Worm (Caenorhabditis elegans) whole organism, early embryonic: ENCODE results near the gene Y49A10A.2.

Source experiments
- aly-1 ChIP-seq: sonication (generic microtip); optimal IDR thresholded peaks from 2 replicates; lab custom pipeline; 2016; ENCODE audit warnings: missing genetic modification characterization, missing compliant biosample characterization
- ama-1 ChIP-seq: fragments of 150-350 bp; optimal IDR thresholded peaks from 2 replicates; lab custom pipeline; 2014
- ceh-13 ChIP-seq: fragments of 200-800 bp; sonication (Bioruptor generic); optimal IDR thresholded peaks from 2 replicates; lab custom pipeline; 2018; ENCODE audit warnings: mild to moderate bottlenecking, missing genetic modification characterization, missing compliant biosample characterization
- ceh-36 ChIP-seq: sonication (generic microtip); optimal IDR thresholded peaks from 2 replicates; lab custom pipeline; 2016; ENCODE audit warnings: missing genetic modification characterization, inconsistent platforms, missing compliant biosample characterization
- ets-7 ChIP-seq: sonication (generic microtip); optimal IDR thresholded peaks from 2 replicates; lab custom pipeline; 2016; ENCODE audit warnings: missing genotype, missing genetic modification characterization, missing compliant biosample characterization
- flt-1 ChIP-seq: fragments of 200-800 bp; sonication (Bioruptor generic); IDR thresholded peaks from 2 replicates; pipeline ENCODE4 v1.3.6; 2022; ENCODE audit warnings: missing genetic modification characterization, missing compliant biosample characterization
- hmbx-1 ChIP-seq: sonication (generic microtip); optimal IDR thresholded peaks from 2 replicates; lab custom pipeline; 2016; ENCODE audit warnings: mild to moderate bottlenecking, missing genetic modification characterization, missing compliant biosample characterization
- hnd-1 ChIP-seq: sonication (generic microtip); optimal IDR thresholded peaks from 2 replicates; lab custom pipeline; 2016; ENCODE audit warnings: missing genetic modification characterization, missing compliant biosample characterization
- pes-1 ChIP-seq: fragments of 200-800 bp; sonication (Bioruptor generic); IDR thresholded peaks from 2 replicates; pipeline ENCODE4 v1.3.6; 2022; ENCODE audit warnings: missing genetic modification reagents, missing genetic modification characterization, missing compliant biosample characterization
- scrt-1 ChIP-seq: fragments of 200-800 bp; sonication (Bioruptor generic); IDR thresholded peaks from 2 replicates; pipeline ENCODE4 v1.3.6; 2022; ENCODE audit warnings: missing genetic modification characterization, missing compliant biosample characterization
- sea-1 ChIP-seq: fragments of 200-800 bp; sonication (Bioruptor generic); conservative IDR thresholded peaks from 2 replicates; pipeline ENCODE4 v1.3.6; 2022; ENCODE audit warnings: missing genetic modification characterization, missing compliant biosample characterization
- tbx-11 ChIP-seq: fragments of 200-800 bp; sonication (Bioruptor generic); IDR thresholded peaks from 2 replicates; pipeline ENCODE4 v1.3.6; 2022; ENCODE audit warnings: missing genetic modification characterization, missing compliant biosample characterization
- tbx-37 ChIP-seq: fragments of 200-800 bp; sonication (Bioruptor generic); conservative IDR thresholded peaks from 2 replicates; pipeline ENCODE4 v1.3.6; 2022; ENCODE audit warnings: missing genetic modification reagents, missing genetic modification characterization, missing compliant biosample characterization
- tra-4 ChIP-seq: sonication (generic microtip); optimal IDR thresholded peaks from 2 replicates; lab custom pipeline; 2017; ENCODE audit warnings: missing genetic modification characterization, missing compliant biosample characterization

ce11 chrX:10396509-10397292 is 24.2 kb upstream of the Y49A10A.2 start, which contains the start of gene pkn-1:
- TF ChIP-seq sea-1, result no peak
- TF ChIP-seq ama-1, result no peak
- no peak for TF ChIP-seq ceh-36 (tag; lab: Kevin White, UChicago)
- TF ChIP-seq hmbx-1 (tag; lab: Kevin White, UChicago), result no peak
- TF ChIP-seq tbx-11 (GFP tag; lab: Robert Waterston, UW), result 0 out of 2 replicates have a peak, but pooled peaks have one; percentile 26
- no peak for TF ChIP-seq scrt-1 (GFP tag; lab: Robert Waterston, UW)
- no peak for TF ChIP-seq tbx-37 (GFP tag; lab: Robert Waterston, UW)
- no peak for TF ChIP-seq pes-1 (GFP tag; lab: Robert Waterston, UW)
- TF ChIP-seq ceh-13, result no peak
- TF ChIP-seq flt-1 (GFP tag; lab: Robert Waterston, UW), result no peak
- no peak for TF ChIP-seq hnd-1 (tag; lab: Kevin White, UChicago)
- no peak for TF ChIP-seq aly-1 (tag; lab: Kevin White, UChicago)
- no peak for TF ChIP-seq ets-7
- no peak for TF ChIP-seq tra-4 (tag; lab: Kevin White, UChicago)
